Fruit fly (Drosophila melanogaster) S2 (cell line): Measurements from ENCODE around the gene mxc.

Experiments used
- CG8478 ChIP-seq: fragments of >200 bp; optimal IDR thresholded peaks from 2 replicates; lab custom pipeline; 2018
- CTCF ChIP-seq, 2 experiments: fragments of >200 bp; optimal IDR thresholded peaks; 2 replicates each; lab custom pipeline; 2018

- TF ChIP-seq CG8478 (lab: Kevin White, UChicago) (no peak), CTCF (optimal IDR thresholded peaks at IDR 0.05; lab: Kevin White, UChicago) (no peak)
Observed at dm6 chrX:9252051-9252708, 8.9 kb upstream of the mxc start.
